Worm (Caenorhabditis elegans): Measurements from ENCODE around the gene E01G6.1.
A peak's percentile ranks its signal among the peaks of the same experiment; 100 is the strongest.

Gene E01G6.1

ce11 chrX:12280477-12280876 is 19.8 kb downstream of the E01G6.1 start, which contains the start of gene C04B4.1:
TSS of gene C04B4.1 (plus strand) at chrX:12280777.
- no peak for TF ChIP-seq snpc-4 (GFP tag; optimal IDR thresholded peaks at IDR 0.05)
- no peak for TF ChIP-seq snpc-4 (tag; optimal IDR thresholded peaks at IDR 0.05)
- TF ChIP-seq F57A8.1 (GFP tag; optimal IDR thresholded peaks at IDR 0.05): no peak

ce11 chrX:12282911-12283310 is 22.2 kb downstream of the E01G6.1 start, which contains the start of gene C04B4.2:
TSS of gene C04B4.2 (plus strand) at chrX:12283281.
- TF ChIP-seq egrh-3 (GFP tag; IDR thresholded peaks at IDR 0.05) (peak; percentile 54; the same call in 1 of the 2 replicates), efl-1 (GFP tag; optimal IDR thresholded peaks at IDR 0.05) (peak; percentile 78), sea-2 (GFP tag; IDR thresholded peaks at IDR 0.05) (no peak), hlh-26 (GFP tag; conservative IDR thresholded peaks at IDR 0.05) (no peak), nhr-27 (tag; optimal IDR thresholded peaks at IDR 0.05) (no peak), madf-6 (GFP tag; IDR thresholded peaks at IDR 0.05) (peak; percentile 83), xnd-1 (tag; optimal IDR thresholded peaks at IDR 0.05) (peak; percentile 51), dpl-1 (GFP tag; optimal IDR thresholded peaks at IDR 0.05) (peak; percentile 26), madf-8 (GFP tag; conservative IDR thresholded peaks at IDR 0.05) (peak; percentile 64), hmg-1.2 (GFP tag; IDR thresholded peaks at IDR 0.05) (peak; percentile 43; the same call in 1 of the 2 replicates), aptf-2 (GFP tag; conservative IDR thresholded peaks at IDR 0.05) (peak; percentile 49; the same call in 1 of the 2 replicates), dox-1 (GFP tag; IDR thresholded peaks at IDR 0.05) (peak; percentile 5; the same call in 1 of the 2 replicates)

- TF ChIP-seq nhr-80 (tag; optimal IDR thresholded peaks at IDR 0.05) (no peak), Y79H2A.3 (GFP tag; conservative IDR thresholded peaks at IDR 0.05) (no peak), K12H6.12 (tag; optimal IDR thresholded peaks at IDR 0.05) (no peak), egrh-3 (GFP tag; IDR thresholded peaks at IDR 0.05) (no peak), nhr-179 (tag; optimal IDR thresholded peaks at IDR 0.05) (no peak), ceh-27 (GFP tag; optimal IDR thresholded peaks at IDR 0.05) (no peak), sea-2 (GFP tag; IDR thresholded peaks at IDR 0.05) (no peak), F39B2.1 (GFP tag; IDR thresholded peaks at IDR 0.05) (no peak), lsy-27 (tag; optimal IDR thresholded peaks at IDR 0.05; ENCODE audit: borderline replicate concordance, insufficient read depth) (no peak), tbp1 (GFP tag; optimal IDR thresholded peaks at IDR 0.05) (no peak), ccch-3 (GFP tag; optimal IDR thresholded peaks at IDR 0.05) (no peak), akir-1 (GFP tag; optimal IDR thresholded peaks at IDR 0.05) (no peak), lin-54 (GFP tag; optimal IDR thresholded peaks at IDR 0.05) (no peak), nhr-120 (GFP tag; IDR thresholded peaks at IDR 0.05) (no peak), sptf-2 (GFP tag; optimal IDR thresholded peaks at IDR 0.05) (no peak), xnd-1 (tag; optimal IDR thresholded peaks at IDR 0.05) (no peak), egl-44 (GFP tag; IDR thresholded peaks at IDR 0.05) (no peak)
Observed at ce11 chrX:12284161-12284560, 23.5 kb downstream of the E01G6.1 start.

ce11 chrX:12285496-12285895 is 24.8 kb downstream of the E01G6.1 start, which contains the start of gene lips-2:
TSS of gene lips-2 (plus strand) at chrX:12285796.
- TF ChIP-seq akir-1 (GFP tag; optimal IDR thresholded peaks at IDR 0.05) (no peak), nhr-90 (tag; optimal IDR thresholded peaks at IDR 0.05) (no peak)

DNA sequence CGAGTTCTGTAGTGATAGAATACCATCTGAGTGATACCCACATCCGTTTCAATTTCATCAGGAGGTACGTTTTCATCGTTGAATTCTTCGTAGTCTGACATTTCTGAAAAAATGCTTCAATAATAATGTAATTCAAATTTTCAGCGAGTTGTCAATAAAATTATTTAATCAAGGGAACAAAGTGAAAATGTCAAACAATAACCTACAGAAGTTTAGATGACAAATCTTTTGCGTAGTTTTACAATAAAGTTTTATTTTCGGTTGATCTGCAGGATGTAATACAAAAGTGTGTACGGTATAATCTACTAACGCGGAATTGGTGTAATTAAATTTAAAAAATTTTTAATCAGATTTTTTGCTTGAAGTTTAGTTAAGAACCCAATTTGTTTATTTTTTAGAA is 27.6 kb downstream of the E01G6.1 start, which contains the start of gene C04B4.5:
Gene C04B4.5, minus strand, starts transcription at position 101 of the 400 bp plus-strand sequence.
- TF ChIP-seq Y79H2A.3 (GFP tag; conservative IDR thresholded peaks at IDR 0.05) (no peak), madf-3 (GFP tag; IDR thresholded peaks at IDR 0.05) (no peak), ztf-22 (GFP tag; optimal IDR thresholded peaks at IDR 0.05) (no peak), egl-18 (GFP tag; IDR thresholded peaks at IDR 0.05) (no peak), lsl-1 (GFP tag; optimal IDR thresholded peaks at IDR 0.05) (no peak), Y67H2A.10 (GFP tag; conservative IDR thresholded peaks at IDR 0.05) (no peak), cebp-1 (GFP tag; IDR thresholded peaks at IDR 0.05) (no peak), cebp-1 (tag; optimal IDR thresholded peaks at IDR 0.05) (no peak), attf-6 (GFP tag; IDR thresholded peaks at IDR 0.05) (no peak), rcor-1 (GFP tag; IDR thresholded peaks at IDR 0.05) (no peak), K11D2.4 (GFP tag; IDR thresholded peaks at IDR 0.05) (no peak), nhr-120 (GFP tag; IDR thresholded peaks at IDR 0.05) (no peak), bed-1 (GFP tag; IDR thresholded peaks at IDR 0.05) (no peak), ztf-26 (tag; optimal IDR thresholded peaks at IDR 0.05) (no peak), rec-8 (tag; optimal IDR thresholded peaks at IDR 0.05) (no peak)
